Fruit fly (Drosophila melanogaster) whole organism, prepupa: ENCODE data around the gene CG14507.

Experiments used
- Blimp-1 ChIP-seq: fragments of 200-800 bp; sonication (Bioruptor generic); optimal IDR thresholded peaks from 3 replicates; lab custom pipeline; 2017; ENCODE audit warnings: missing biosample characterization, missing genetic modification characterization, mild to moderate bottlenecking, moderate library complexity, missing genetic modification reagents
- CG10631 ChIP-seq: fragments of 200-800 bp; sonication (Bioruptor generic); optimal IDR thresholded peaks from 2 replicates; lab custom pipeline; 2016; ENCODE audit warnings: missing biosample characterization, missing genetic modification characterization
- CG11294 ChIP-seq: fragments of 200-800 bp; sonication (Bioruptor generic); IDR thresholded peaks from 2 replicates; pipeline ENCODE4 v1.3.6; 2022; ENCODE audit warnings: missing biosample characterization, missing genetic modification characterization
- CG11762 ChIP-seq: fragments of 200-800 bp; sonication (Bioruptor generic); optimal IDR thresholded peaks from 3 replicates; lab custom pipeline; 2016; ENCODE audit warnings: missing biosample characterization, missing genetic modification characterization; ENCODE audit not compliant: insufficient read depth
- CG11902 ChIP-seq: fragments of 200-800 bp; sonication (Bioruptor generic); optimal IDR thresholded peaks from 3 replicates; lab custom pipeline; 2016; ENCODE audit warnings: missing biosample characterization, missing genetic modification characterization
- CG15336 ChIP-seq: fragments of 200-800 bp; sonication (Bioruptor generic); IDR thresholded peaks from 2 replicates; pipeline ENCODE4 v1.3.6; 2022; ENCODE audit warnings: missing biosample characterization, missing genetic modification characterization
- CG1621 ChIP-seq: fragments of 200-800 bp; sonication (Bioruptor generic); optimal IDR thresholded peaks from 3 replicates; lab custom pipeline; 2018; ENCODE audit warnings: missing biosample characterization, mild to moderate bottlenecking, missing genetic modification characterization
- CG3032 ChIP-seq: fragments of 200-800 bp; optimal IDR thresholded peaks from 2 replicates; lab custom pipeline; 2019; ENCODE audit warnings: missing biosample characterization, mild to moderate bottlenecking, missing genetic modification characterization, moderate library complexity
- CG31627 ChIP-seq: fragments of 200-800 bp; sonication (Bioruptor generic); optimal IDR thresholded peaks from 3 replicates; lab custom pipeline; 2016; ENCODE audit warnings: missing biosample characterization, missing genetic modification characterization
- CG34406 ChIP-seq: fragments of 200-800 bp; sonication (Bioruptor generic); optimal IDR thresholded peaks from 3 replicates; lab custom pipeline; 2016; ENCODE audit warnings: missing biosample characterization, missing genetic modification characterization
- CG3919 ChIP-seq: fragments of 200-800 bp; sonication (Bioruptor generic); optimal IDR thresholded peaks from 3 replicates; lab custom pipeline; 2016; ENCODE audit warnings: missing biosample characterization, missing genetic modification characterization
- CG4318 ChIP-seq: fragments of 200-800 bp; sonication (Bioruptor generic); optimal IDR thresholded peaks from 3 replicates; lab custom pipeline; 2017; ENCODE audit warnings: missing biosample characterization, mild to moderate bottlenecking, missing genetic modification characterization
- CG6163 ChIP-seq: fragments of 200-800 bp; sonication (Bioruptor generic); IDR thresholded peaks from 3 replicates; pipeline ENCODE4 v1.3.6; 2022; ENCODE audit warnings: missing biosample characterization, missing genetic modification characterization
- CG6276 ChIP-seq: fragments of 200-800 bp; sonication (Bioruptor generic); optimal IDR thresholded peaks from 2 replicates; lab custom pipeline; 2017; ENCODE audit warnings: missing biosample characterization, mild to moderate bottlenecking, missing genetic modification characterization
- CG6808 ChIP-seq: fragments of 200-800 bp; sonication (Bioruptor generic); optimal IDR thresholded peaks from 3 replicates; lab custom pipeline; 2017; ENCODE audit warnings: missing biosample characterization, missing genetic modification characterization, mild to moderate bottlenecking, moderate library complexity, missing genetic modification reagents
- CG6854 ChIP-seq: fragments of 200-800 bp; sonication (Bioruptor generic); optimal IDR thresholded peaks from 2 replicates; lab custom pipeline; 2017; ENCODE audit warnings: missing biosample characterization, mild to moderate bottlenecking, missing genetic modification characterization
- CG8319 ChIP-seq: fragments of 200-800 bp; sonication (Bioruptor generic); optimal IDR thresholded peaks from 3 replicates; lab custom pipeline; 2016; ENCODE audit warnings: missing biosample characterization, missing genetic modification characterization
- CG8632 ChIP-seq: fragments of 200-800 bp; sonication (Bioruptor generic); optimal IDR thresholded peaks from 3 replicates; lab custom pipeline; 2016; ENCODE audit warnings: missing biosample characterization, missing genetic modification characterization
- CG9139 ChIP-seq: fragments of 200-800 bp; sonication (Bioruptor generic); optimal IDR thresholded peaks from 3 replicates; lab custom pipeline; 2017; ENCODE audit warnings: missing biosample characterization, mild to moderate bottlenecking, missing genetic modification characterization
- Eip78C ChIP-seq: fragments of 200-800 bp; sonication (Bioruptor generic); peaks from one replicate; lab custom pipeline; 2016; ENCODE audit warnings: missing biosample characterization, missing genetic modification characterization
- Eip93F ChIP-seq: fragments of 200-800 bp; sonication (Bioruptor generic); optimal IDR thresholded peaks from 2 replicates; lab custom pipeline; 2016; ENCODE audit warnings: missing biosample characterization, mild to moderate bottlenecking, missing genetic modification characterization
- Ets21C ChIP-seq: fragments of 200-800 bp; sonication (Bioruptor generic); optimal IDR thresholded peaks from 3 replicates; lab custom pipeline; 2016; ENCODE audit warnings: missing biosample characterization, missing genetic modification characterization
- Ets96B ChIP-seq: fragments of 200-800 bp; optimal IDR thresholded peaks from 2 replicates; lab custom pipeline; 2019; ENCODE audit warnings: missing biosample characterization, mild to moderate bottlenecking, missing genetic modification characterization, moderate library complexity
- Gug ChIP-seq: fragments of 200-800 bp; sonication (Bioruptor generic); IDR thresholded peaks from 2 replicates; pipeline ENCODE4 v1.3.6; 2022; ENCODE audit warnings: missing biosample characterization, missing genetic modification characterization
- Hr38 ChIP-seq: sonication (Bioruptor generic); optimal IDR thresholded peaks from 2 replicates; lab custom pipeline; 2016; ENCODE audit warnings: missing biosample characterization, missing genetic modification characterization
- Hr39 ChIP-seq: fragments of 200-800 bp; sonication (Bioruptor generic); optimal IDR thresholded peaks from 2 replicates; lab custom pipeline; 2016; ENCODE audit warnings: missing biosample characterization, missing genetic modification characterization
- Hr4 ChIP-seq: fragments of 200-800 bp; sonication (Bioruptor generic); optimal IDR thresholded peaks from 3 replicates; lab custom pipeline; 2016; ENCODE audit warnings: missing biosample characterization, missing genetic modification characterization
- Lpt ChIP-seq: fragments of 200-800 bp; sonication (Bioruptor generic); optimal IDR thresholded peaks from 3 replicates; lab custom pipeline; 2016; ENCODE audit warnings: missing biosample characterization, missing genetic modification characterization
- OdsH ChIP-seq: fragments of 200-800 bp; sonication (Bioruptor generic); optimal IDR thresholded peaks from 3 replicates; lab custom pipeline; 2016; ENCODE audit warnings: missing biosample characterization, missing genetic modification characterization
- Sox15 ChIP-seq: fragments of 200-800 bp; sonication (Bioruptor generic); optimal IDR thresholded peaks from 3 replicates; lab custom pipeline; 2016; ENCODE audit warnings: missing biosample characterization, missing genetic modification characterization
- achi ChIP-seq: fragments of 200-800 bp; sonication (Bioruptor generic); optimal IDR thresholded peaks from 3 replicates; lab custom pipeline; 2016; ENCODE audit warnings: missing biosample characterization, missing genetic modification characterization
- acj6 ChIP-seq: fragments of 200-800 bp; sonication (Bioruptor generic); optimal IDR thresholded peaks from 3 replicates; lab custom pipeline; 2016; ENCODE audit warnings: missing biosample characterization, missing genetic modification characterization
- cyc ChIP-seq: fragments of 200-800 bp; sonication (Bioruptor generic); optimal IDR thresholded peaks from 3 replicates; lab custom pipeline; 2016; ENCODE audit warnings: missing biosample characterization, missing genetic modification characterization
- dsx ChIP-seq: fragments of 200-800 bp; optimal IDR thresholded peaks from 3 replicates; lab custom pipeline; 2019; ENCODE audit warnings: missing biosample characterization, mild to moderate bottlenecking, missing genetic modification characterization, moderate library complexity; ENCODE audit not compliant: poor library complexity, severe bottlenecking
- esn ChIP-seq: fragments of 200-800 bp; sonication (Bioruptor generic); optimal IDR thresholded peaks from 2 replicates; lab custom pipeline; 2016; ENCODE audit warnings: missing biosample characterization, mild to moderate bottlenecking, missing genetic modification characterization, moderate library complexity
- fd85E ChIP-seq: fragments of 200-800 bp; sonication (Bioruptor generic); optimal IDR thresholded peaks from 3 replicates; lab custom pipeline; 2016; ENCODE audit warnings: missing biosample characterization, missing genetic modification characterization
- fkh ChIP-seq: fragments of 200-800 bp; sonication (Bioruptor generic); optimal IDR thresholded peaks from 3 replicates; lab custom pipeline; 2017; ENCODE audit warnings: missing biosample characterization, mild to moderate bottlenecking, missing genetic modification characterization, moderate library complexity
- net ChIP-seq: fragments of 200-800 bp; sonication (Bioruptor generic); optimal IDR thresholded peaks from 3 replicates; lab custom pipeline; 2016; ENCODE audit warnings: missing biosample characterization, missing genetic modification characterization
- pdm3 ChIP-seq: fragments of 200-800 bp; sonication (Bioruptor generic); optimal IDR thresholded peaks from 3 replicates; lab custom pipeline; 2016; ENCODE audit warnings: missing biosample characterization, missing genetic modification characterization
- salr ChIP-seq, 2 experiments: fragments of 200-800 bp; sonication (Bioruptor generic); optimal IDR thresholded peaks; 3 replicates each; lab custom pipeline; 2016 to 2018; ENCODE audit warnings: missing biosample characterization in 2 of 2, missing genetic modification characterization in 2 of 2, mild to moderate bottlenecking in 1 of 2
- spab ChIP-seq: fragments of 200-800 bp; sonication (Bioruptor generic); optimal IDR thresholded peaks from 2 replicates; lab custom pipeline; 2017; ENCODE audit warnings: missing biosample characterization, mild to moderate bottlenecking, missing genetic modification characterization, missing genetic modification reagents
- ss ChIP-seq, 2 experiments: fragments of 200-800 bp; sonication (Bioruptor generic); optimal IDR thresholded peaks; 2 replicates in 1 of 2; 3 replicates in 1 of 2; lab custom pipeline; 2017 to 2018; ENCODE audit warnings: mild to moderate bottlenecking in 2 of 2, missing biosample characterization in 2 of 2, missing genetic modification characterization in 2 of 2, moderate library complexity in 1 of 2
- svp ChIP-seq: fragments of 200-800 bp; sonication (Bioruptor generic); peaks from one replicate; lab custom pipeline; 2016; ENCODE audit warnings: missing biosample characterization, missing genetic modification characterization
- topi ChIP-seq: fragments of 200-800 bp; sonication (Bioruptor generic); optimal IDR thresholded peaks from 3 replicates; lab custom pipeline; 2016; ENCODE audit warnings: missing biosample characterization, missing genetic modification characterization
- vri ChIP-seq: fragments of 200-800 bp; sonication (Bioruptor generic); optimal IDR thresholded peaks from 3 replicates; lab custom pipeline; 2016; ENCODE audit warnings: missing biosample characterization, mild to moderate bottlenecking, missing genetic modification characterization

CG14507 gene

dm6 chr3R:29255963-29256527, 28.5 kb upstream of the CG14507 start, which contains the start of gene CG45544 (continued):
- TF ChIP-seq net (peak; percentile 88), Eip78C (peak; percentile 98), esn (GFP tag; lab: Kevin White, UChicago) (peak; percentile 96), OdsH (GFP tag; lab: Kevin White, UChicago) (peak; percentile 91), spab (GFP tag; lab: Kevin White, UChicago) (peak; percentile 94), Blimp-1 (GFP tag; lab: Kevin White, UChicago) (peak; percentile 58), Hr4 (peak; percentile 72), fd85E (GFP tag; lab: Kevin White, UChicago) (peak; percentile 87), Hr39 (GFP tag; lab: Kevin White, UChicago) (peak; percentile 96), achi (peak; percentile 92), CG10631 (peak; percentile 99), CG15336 (GFP tag; lab: Robert Waterston, UW) (peak; percentile 70), CG3919 (peak; percentile 96), Sox15 (GFP tag; lab: Kevin White, UChicago) (peak; percentile 87), Ets96B (tag; lab: Kevin White, UChicago) (peak; percentile 96)

dm6 chr3R:29255166-29255962, 27.8 kb upstream of the CG14507 start, which contains the start of gene stg:
TSS of gene stg (minus strand) at chr3R:29255800.
- TF ChIP-seq CG9139 (GFP tag; lab: Kevin White, UChicago), result peak; percentile 30
- no peak for TF ChIP-seq CG10631
- no peak for TF ChIP-seq salr (GFP tag; optimal IDR thresholded peaks at IDR 0.05; lab: Kevin White, UChicago)
- TF ChIP-seq pdm3 (GFP tag; lab: Kevin White, UChicago), result no peak
- no peak for TF ChIP-seq CG15336 (GFP tag; lab: Robert Waterston, UW)
- TF ChIP-seq CG3032 (tag; lab: Kevin White, UChicago), result no peak
- TF ChIP-seq CG6163 (GFP tag; lab: Robert Waterston, UW), result peak; percentile 57; the same call in 2 of the 3 replicates
- TF ChIP-seq CG3919, result no peak
- no peak for TF ChIP-seq CG6808
- TF ChIP-seq svp, result peak; percentile 59
- no peak for TF ChIP-seq CG6854 (GFP tag; lab: Kevin White, UChicago)
- TF ChIP-seq CG11762 (GFP tag; lab: Kevin White, UChicago), result no peak
- no peak for TF ChIP-seq fd85E (GFP tag; lab: Kevin White, UChicago)
- TF ChIP-seq CG6276, result no peak
- TF ChIP-seq CG8632 (GFP tag; lab: Kevin White, UChicago), result no peak
- no peak for TF ChIP-seq Lpt (GFP tag; lab: Kevin White, UChicago)
- peak in 1 of 2 experiments; percentile 63 for TF ChIP-seq ss (GFP tag; optimal IDR thresholded peaks at IDR 0.05; lab: Kevin White, UChicago)
- TF ChIP-seq CG1621 (tag; lab: Kevin White, UChicago), result peak; percentile 9
- no peak for TF ChIP-seq CG11902 (GFP tag; lab: Kevin White, UChicago)
- TF ChIP-seq vri, result peak; percentile 42
- TF ChIP-seq acj6 (GFP tag; lab: Kevin White, UChicago), result no peak
- TF ChIP-seq CG11294, result 0 out of 2 replicates have a peak, but pooled peaks have one; percentile 10
- TF ChIP-seq Hr38 (GFP tag; lab: Kevin White, UChicago), result no peak
- TF ChIP-seq topi (GFP tag; lab: Kevin White, UChicago), result no peak
- TF ChIP-seq Eip78C, result peak; percentile 63
- no peak for TF ChIP-seq CG4318
- no peak for TF ChIP-seq net

dm6 chr3R:29254383-29254782, 26.9 kb upstream of the CG14507 start:
- TF ChIP-seq CG1621 (tag; lab: Kevin White, UChicago), result peak; percentile 90
- peak; percentile 54 for TF ChIP-seq pdm3 (GFP tag; lab: Kevin White, UChicago)
- peak; percentile 97 for TF ChIP-seq Blimp-1 (GFP tag; lab: Kevin White, UChicago)
- peak; percentile 54 for TF ChIP-seq CG8319 (GFP tag; lab: Kevin White, UChicago)
- no peak for TF ChIP-seq Ets21C
- no peak for TF ChIP-seq CG31627 (GFP tag; lab: Kevin White, UChicago)
- peak; percentile 52 for TF ChIP-seq achi
- no peak for TF ChIP-seq CG4318
- peak; percentile 44 for TF ChIP-seq esn (GFP tag; lab: Kevin White, UChicago)
- peak; percentile 84 for TF ChIP-seq dsx (GFP tag; lab: Kevin White, UChicago)
- TF ChIP-seq Hr4, result no peak
- peak; percentile 14 for TF ChIP-seq cyc (GFP tag; lab: Kevin White, UChicago)
- TF ChIP-seq Eip93F (GFP tag; lab: Kevin White, UChicago), result peak; percentile 54
- TF ChIP-seq CG34406, result peak; percentile 72
- TF ChIP-seq fkh, result no peak
- TF ChIP-seq svp, result peak; percentile 87
- peak; percentile 38 for TF ChIP-seq CG6276
- TF ChIP-seq Gug, result no peak
- TF ChIP-seq CG6808, result peak; percentile 96
- peak; percentile 78 for TF ChIP-seq net
